Fruit fly (Drosophila melanogaster) whole organism, prepupa: ENCODE measurements around the gene CG31904.
A peak's percentile ranks its signal among the peaks of the same experiment; 100 is the strongest.

Experiments
- Blimp-1 ChIP-seq: fragments of 200-800 bp; sonication (Bioruptor generic); optimal IDR thresholded peaks from 3 replicates; lab custom pipeline; 2017; ENCODE audit warnings: missing biosample characterization, missing genetic modification characterization, mild to moderate bottlenecking, moderate library complexity, missing genetic modification reagents
- CG10631 ChIP-seq: fragments of 200-800 bp; sonication (Bioruptor generic); optimal IDR thresholded peaks from 2 replicates; lab custom pipeline; 2016; ENCODE audit warnings: missing biosample characterization, missing genetic modification characterization
- CG32006 ChIP-seq: fragments of 200-800 bp; sonication (Bioruptor generic); optimal IDR thresholded peaks from 3 replicates; lab custom pipeline; 2017; ENCODE audit warnings: missing biosample characterization, mild to moderate bottlenecking, missing genetic modification characterization
- CG6163 ChIP-seq: fragments of 200-800 bp; sonication (Bioruptor generic); IDR thresholded peaks from 3 replicates; pipeline ENCODE4 v1.3.6; 2022; ENCODE audit warnings: missing biosample characterization, missing genetic modification characterization
- CG6276 ChIP-seq: fragments of 200-800 bp; sonication (Bioruptor generic); optimal IDR thresholded peaks from 2 replicates; lab custom pipeline; 2017; ENCODE audit warnings: missing biosample characterization, mild to moderate bottlenecking, missing genetic modification characterization
- CG6792 ChIP-seq: fragments of 200-800 bp; sonication (Bioruptor generic); optimal IDR thresholded peaks from 3 replicates; lab custom pipeline; 2016; ENCODE audit warnings: missing biosample characterization, missing genetic modification characterization
- CG6808 ChIP-seq: fragments of 200-800 bp; sonication (Bioruptor generic); optimal IDR thresholded peaks from 3 replicates; lab custom pipeline; 2017; ENCODE audit warnings: missing biosample characterization, missing genetic modification characterization, mild to moderate bottlenecking, moderate library complexity, missing genetic modification reagents
- CG7368 ChIP-seq: fragments of 200-800 bp; sonication (Bioruptor generic); optimal IDR thresholded peaks from 3 replicates; lab custom pipeline; 2016; ENCODE audit warnings: missing biosample characterization, missing genetic modification characterization
- CG8632 ChIP-seq: fragments of 200-800 bp; sonication (Bioruptor generic); optimal IDR thresholded peaks from 3 replicates; lab custom pipeline; 2016; ENCODE audit warnings: missing biosample characterization, missing genetic modification characterization
- CG9139 ChIP-seq: fragments of 200-800 bp; sonication (Bioruptor generic); optimal IDR thresholded peaks from 3 replicates; lab custom pipeline; 2017; ENCODE audit warnings: missing biosample characterization, mild to moderate bottlenecking, missing genetic modification characterization
- Hr38 ChIP-seq: sonication (Bioruptor generic); optimal IDR thresholded peaks from 2 replicates; lab custom pipeline; 2016; ENCODE audit warnings: missing biosample characterization, missing genetic modification characterization
- Lpt ChIP-seq: fragments of 200-800 bp; sonication (Bioruptor generic); optimal IDR thresholded peaks from 3 replicates; lab custom pipeline; 2016; ENCODE audit warnings: missing biosample characterization, missing genetic modification characterization
- Met ChIP-seq: fragments of 200-800 bp; sonication (Bioruptor generic); optimal IDR thresholded peaks from 3 replicates; lab custom pipeline; 2016; ENCODE audit warnings: missing biosample characterization, missing genetic modification characterization
- acj6 ChIP-seq: fragments of 200-800 bp; sonication (Bioruptor generic); optimal IDR thresholded peaks from 3 replicates; lab custom pipeline; 2016; ENCODE audit warnings: missing biosample characterization, missing genetic modification characterization
- cyc ChIP-seq: fragments of 200-800 bp; sonication (Bioruptor generic); optimal IDR thresholded peaks from 3 replicates; lab custom pipeline; 2016; ENCODE audit warnings: missing biosample characterization, missing genetic modification characterization
- spab ChIP-seq: fragments of 200-800 bp; sonication (Bioruptor generic); optimal IDR thresholded peaks from 2 replicates; lab custom pipeline; 2017; ENCODE audit warnings: missing biosample characterization, mild to moderate bottlenecking, missing genetic modification characterization, missing genetic modification reagents
- ss ChIP-seq, 2 experiments: fragments of 200-800 bp; sonication (Bioruptor generic); optimal IDR thresholded peaks; 2 replicates in 1 of 2; 3 replicates in 1 of 2; lab custom pipeline; 2017 to 2018; ENCODE audit warnings: mild to moderate bottlenecking in 2 of 2, missing biosample characterization in 2 of 2, missing genetic modification characterization in 2 of 2, moderate library complexity in 1 of 2
- svp ChIP-seq: fragments of 200-800 bp; sonication (Bioruptor generic); peaks from one replicate; lab custom pipeline; 2016; ENCODE audit warnings: missing biosample characterization, missing genetic modification characterization
- topi ChIP-seq: fragments of 200-800 bp; sonication (Bioruptor generic); optimal IDR thresholded peaks from 3 replicates; lab custom pipeline; 2016; ENCODE audit warnings: missing biosample characterization, missing genetic modification characterization
- vri ChIP-seq: fragments of 200-800 bp; sonication (Bioruptor generic); optimal IDR thresholded peaks from 3 replicates; lab custom pipeline; 2016; ENCODE audit warnings: missing biosample characterization, mild to moderate bottlenecking, missing genetic modification characterization

The CG31904 gene

DNA sequence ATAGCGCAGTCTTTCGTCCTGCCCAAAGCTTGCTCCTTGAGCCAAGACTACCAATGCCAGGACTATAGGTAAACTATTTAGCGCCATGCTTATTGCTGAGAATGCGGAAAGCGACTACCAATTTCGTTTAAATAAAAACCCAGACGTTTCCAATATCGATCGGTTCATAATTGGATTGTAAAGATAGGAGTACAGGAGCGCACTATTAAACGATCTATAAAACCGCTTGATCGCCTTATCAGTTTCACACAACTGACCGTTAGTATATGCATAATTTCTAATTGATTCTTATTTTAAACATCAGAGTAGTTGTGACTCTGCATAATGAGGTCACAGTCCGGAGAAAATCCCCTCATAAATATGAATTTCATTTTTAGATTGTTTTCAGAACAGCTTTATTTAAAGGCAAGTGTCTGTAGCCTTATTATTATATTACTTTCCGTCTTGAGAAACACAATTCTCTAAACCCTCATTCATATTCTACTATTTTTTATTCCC is 46.0 kb downstream of the CG31904 start, which contains the start of the genes CG7025 and CG43235:
Gene CG7025, minus strand, starts transcription at position 101 of the 498 bp plus-strand sequence.
Gene CG43235, plus strand, starts transcription at position 448 of the 498 bp plus-strand sequence.
- peak; percentile 43 for TF ChIP-seq svp (GFP tag; lab: Kevin White, UChicago)
- TF ChIP-seq acj6, result no peak
- no peak for TF ChIP-seq ss (GFP tag; optimal IDR thresholded peaks at IDR 0.05; lab: Kevin White, UChicago)
- no peak for TF ChIP-seq CG6163 (GFP tag; lab: Robert Waterston, UW)
- TF ChIP-seq CG7368 (GFP tag; lab: Kevin White, UChicago), result no peak
- no peak for TF ChIP-seq CG6792 (GFP tag; lab: Kevin White, UChicago)
- TF ChIP-seq CG9139, result no peak
- no peak for TF ChIP-seq CG32006 (GFP tag; lab: Kevin White, UChicago)
- no peak for TF ChIP-seq Lpt (GFP tag; lab: Kevin White, UChicago)

DNA sequence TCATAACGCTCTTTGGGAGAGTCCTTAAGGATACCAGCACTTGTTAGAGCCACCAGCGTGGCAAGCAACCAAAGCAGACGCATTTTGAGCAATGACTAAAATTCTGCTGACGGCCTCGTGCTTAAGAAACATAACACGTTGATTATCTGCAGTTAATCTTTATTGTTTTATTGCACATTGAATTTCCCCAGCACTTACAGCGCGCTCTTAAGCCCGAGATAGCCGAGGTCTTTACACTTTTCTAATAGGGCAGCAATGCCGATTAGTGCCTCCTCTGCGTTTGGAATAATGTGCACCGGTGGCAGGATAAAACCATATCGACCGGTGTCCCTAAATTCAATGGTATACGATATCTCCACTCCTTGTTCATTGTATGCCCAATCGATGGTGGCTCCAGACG is 47.6 kb downstream of the CG31904 start, which contains the start of gene CG18585:
Gene CG18585, minus strand, starts transcription at position 101 of the 400 bp plus-strand sequence.
- TF ChIP-seq topi (GFP tag; lab: Kevin White, UChicago) (no peak), CG6808 (no peak)
- TF ChIP-seq, all 60 proteins: peak for 0

DNA sequence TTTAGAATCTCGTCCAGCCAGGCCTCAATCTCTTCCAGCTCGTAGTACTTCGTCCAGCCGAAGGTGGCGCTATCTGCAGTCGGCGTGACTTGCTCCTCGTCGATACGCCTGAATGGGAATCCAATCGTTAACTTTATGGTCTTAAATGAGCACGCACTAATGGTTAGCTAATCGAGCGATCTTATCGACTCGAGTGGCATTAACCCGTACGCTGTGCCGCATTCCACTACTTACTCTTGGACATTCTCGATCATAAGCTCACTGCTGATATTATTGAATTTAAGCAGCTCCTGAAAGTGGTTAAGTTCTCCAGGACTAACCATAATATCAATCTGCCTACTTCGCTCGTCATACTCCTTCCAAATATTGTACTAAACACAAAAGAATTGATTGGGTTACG is 48.2 kb downstream of the CG31904 start:
- TF ChIP-seq cyc, result no peak
- no peak for TF ChIP-seq CG6276 (GFP tag; lab: Kevin White, UChicago)
- no peak for TF ChIP-seq Hr38 (GFP tag; lab: Kevin White, UChicago)
- TF ChIP-seq Blimp-1, result no peak
- TF ChIP-seq CG10631 (GFP tag; lab: Kevin White, UChicago), result no peak

DNA sequence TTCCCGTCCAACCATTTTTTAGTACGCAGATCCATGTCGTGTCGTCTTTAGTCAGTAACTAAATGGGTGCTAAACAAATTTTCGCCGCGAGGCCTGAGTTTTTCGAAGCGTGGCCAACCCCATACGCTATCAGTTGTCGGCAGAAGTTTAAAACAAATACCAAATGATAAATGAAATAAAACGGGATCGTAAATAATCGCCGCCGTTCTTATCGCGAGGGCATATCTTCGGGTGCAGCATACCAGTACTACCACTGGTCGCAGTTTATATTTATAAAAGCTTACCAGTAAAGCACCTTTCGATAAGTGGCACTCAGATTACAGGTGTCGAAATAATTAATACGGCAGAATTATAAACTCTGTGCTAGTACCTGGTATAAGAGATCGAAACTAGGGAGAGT is 53.3 kb downstream of the CG31904 start:
- TF ChIP-seq CG8632, result no peak
- no peak for TF ChIP-seq CG6792 (GFP tag; lab: Kevin White, UChicago)
- TF ChIP-seq vri (GFP tag; lab: Kevin White, UChicago), result peak; percentile 53
- peak; percentile 15 for TF ChIP-seq svp (GFP tag; lab: Kevin White, UChicago)
- no peak for TF ChIP-seq Met (GFP tag; lab: Kevin White, UChicago)
- no peak for TF ChIP-seq spab (GFP tag; lab: Kevin White, UChicago)
- TF ChIP-seq, all 60 proteins: peak for 2
